Worm (Caenorhabditis elegans) whole organism, L4 larva: ENCODE data around the gene R11G11.16.

Experiments used
- R02D3.7 ChIP-seq: fragments of 150-350 bp; sonication (generic microtip); optimal IDR thresholded peaks from 3 replicates; lab custom pipeline; 2014; ENCODE audit warnings: missing biosample characterization, missing genetic modification characterization
- ZK546.5 ChIP-seq, 2 experiments: sonication (generic microtip); optimal IDR thresholded peaks; 2 replicates each; lab custom pipeline; 2017; ENCODE audit warnings: missing biosample characterization in 2 of 2, missing genetic modification characterization in 2 of 2
- aha-1 ChIP-seq: fragments of 150-350 bp; peaks from one replicate; lab custom pipeline; 2014; ENCODE audit warnings: missing biosample characterization, missing genetic modification characterization
- aly-2 ChIP-seq: sonication (generic microtip); optimal IDR thresholded peaks from 2 replicates; lab custom pipeline; 2018; ENCODE audit warnings: missing biosample characterization, missing genetic modification characterization
- ama-1 ChIP-seq: fragments of 150-350 bp; optimal IDR thresholded peaks from 2 replicates; lab custom pipeline; 2014; ENCODE audit warnings: inconsistent platforms, mixed read lengths
- attf-4 ChIP-seq: sonication (generic microtip); optimal IDR thresholded peaks from 3 replicates; lab custom pipeline; 2017; ENCODE audit warnings: missing biosample characterization, missing genetic modification characterization
- daf-12 ChIP-seq: fragments of 150-350 bp; optimal IDR thresholded peaks from 2 replicates; lab custom pipeline; 2014; ENCODE audit warnings: missing biosample characterization, missing genetic modification reagents, missing genetic modification characterization
- daf-16 ChIP-seq, 3 experiments: sonication (generic microtip); optimal IDR thresholded peaks; 2 replicates each; lab custom pipeline; 2016 to 2017; ENCODE audit warnings: missing genetic modification characterization in 3 of 3, missing genetic modification reagents in 3 of 3, mild to moderate bottlenecking in 2 of 3, missing compliant biosample characterization in 2 of 3, missing biosample characterization in 1 of 3, moderate library complexity in 1 of 3
- daf-19 ChIP-seq: fragments of 200-800 bp; sonication (Bioruptor generic); conservative IDR thresholded peaks from 2 replicates; pipeline ENCODE4 v1.3.6; 2022; ENCODE audit warnings: missing genetic modification characterization, missing compliant biosample characterization
- dmd-6 ChIP-seq: fragments of 200-800 bp; sonication (Bioruptor generic); IDR thresholded peaks from 2 replicates; pipeline ENCODE4 v1.3.6; 2022; ENCODE audit warnings: missing genetic modification reagents, missing genetic modification characterization, missing compliant biosample characterization
- dmd-8 ChIP-seq: fragments of 200-800 bp; sonication (Bioruptor generic); IDR thresholded peaks from 2 replicates; pipeline ENCODE4 v1.3.6; 2022; ENCODE audit warnings: missing genetic modification characterization, missing compliant biosample characterization
- dve-1 ChIP-seq: sonication (generic microtip); optimal IDR thresholded peaks from 2 replicates; lab custom pipeline; 2017; ENCODE audit warnings: antibody characterized with exemption, mild to moderate bottlenecking, missing genetic modification characterization, missing compliant biosample characterization; ENCODE audit not compliant: insufficient read depth
- egl-43 ChIP-seq: fragments of 200-800 bp; sonication (Bioruptor generic); IDR thresholded peaks from 2 replicates; pipeline ENCODE4 v1.3.6; 2022; ENCODE audit warnings: missing genetic modification reagents, missing genetic modification characterization, missing compliant biosample characterization
- fkh-10 ChIP-seq: fragments of 150-350 bp; optimal IDR thresholded peaks from 2 replicates; lab custom pipeline; 2014; ENCODE audit warnings: missing biosample characterization, missing genetic modification reagents, missing genetic modification characterization
- hlh-11 ChIP-seq: fragments of 200-800 bp; sonication (Bioruptor generic); optimal IDR thresholded peaks from 2 replicates; lab custom pipeline; 2018; ENCODE audit warnings: mild to moderate bottlenecking, missing genetic modification characterization, missing compliant biosample characterization
- hlh-30 ChIP-seq: sonication (generic microtip); optimal IDR thresholded peaks from 2 replicates; lab custom pipeline; 2017; ENCODE audit warnings: antibody characterized with exemption, mild to moderate bottlenecking, missing genetic modification characterization, missing compliant biosample characterization; ENCODE audit not compliant: insufficient read depth
- hmg-1.1 ChIP-seq: fragments of 200-800 bp; sonication (Bioruptor generic); IDR thresholded peaks from 2 replicates; pipeline ENCODE4 v1.3.6; 2022; ENCODE audit warnings: missing genetic modification reagents, missing genetic modification characterization, missing compliant biosample characterization
- lim-7 ChIP-seq: fragments of 200-800 bp; sonication (Bioruptor generic); IDR thresholded peaks from 2 replicates; pipeline ENCODE4 v1.3.6; 2022; ENCODE audit warnings: missing genetic modification characterization, missing compliant biosample characterization
- lin-13 ChIP-seq: fragments of 150-350 bp; optimal IDR thresholded peaks from 2 replicates; lab custom pipeline; 2014; ENCODE audit warnings: missing biosample characterization, missing genetic modification reagents, missing genetic modification characterization
- lin-29 ChIP-seq: fragments of 200-800 bp; sonication (Bioruptor generic); IDR thresholded peaks from 2 replicates; pipeline ENCODE4 v1.3.6; 2022; ENCODE audit warnings: missing genetic modification reagents, missing genetic modification characterization, missing compliant biosample characterization
- madf-5 ChIP-seq, 2 experiments: fragments of 200-800 bp; sonication (Bioruptor generic); IDR thresholded peaks; 2 replicates each; pipeline ENCODE4 v1.3.6; 2022; ENCODE audit warnings: missing compliant biosample characterization in 2 of 2, missing genetic modification characterization in 2 of 2
- madf-9 ChIP-seq: fragments of 200-800 bp; sonication (Bioruptor generic); conservative IDR thresholded peaks from 2 replicates; pipeline ENCODE4 v1.3.6; 2022; ENCODE audit warnings: missing genetic modification reagents, missing genetic modification characterization, missing compliant biosample characterization
- mdl-1 ChIP-seq, 2 experiments: fragments of 150-350 bp in 1 of 2; sonication (generic microtip) in 1 of 2; optimal IDR thresholded peaks; 2 replicates each; lab custom pipeline; 2014 to 2017; ENCODE audit warnings: missing biosample characterization in 2 of 2, missing genetic modification characterization in 2 of 2
- mep-1 ChIP-seq: fragments of 150-350 bp; sonication (generic microtip); optimal IDR thresholded peaks from 3 replicates; lab custom pipeline; 2014; ENCODE audit warnings: missing biosample characterization, missing genetic modification characterization
- nhr-102 ChIP-seq: sonication (generic microtip); optimal IDR thresholded peaks from 2 replicates; lab custom pipeline; 2016; ENCODE audit warnings: mild to moderate bottlenecking, missing genetic modification characterization, moderate library complexity, missing compliant biosample characterization
- nhr-28 ChIP-seq: fragments of 150-350 bp; optimal IDR thresholded peaks from 2 replicates; lab custom pipeline; 2014; ENCODE audit warnings: missing biosample characterization, missing genetic modification characterization
- nhr-77 ChIP-seq: fragments of 150-350 bp; optimal IDR thresholded peaks from 2 replicates; lab custom pipeline; 2014; ENCODE audit warnings: missing biosample characterization, missing genetic modification characterization
- php-3 ChIP-seq: fragments of 200-800 bp; sonication (Bioruptor generic); IDR thresholded peaks from 2 replicates; pipeline ENCODE4 v1.3.6; 2022; ENCODE audit warnings: missing genetic modification reagents, missing genetic modification characterization, missing compliant biosample characterization
- pqm-1 ChIP-seq: sonication (generic microtip); optimal IDR thresholded peaks from 2 replicates; lab custom pipeline; 2017; ENCODE audit warnings: missing biosample characterization, missing genetic modification characterization
- set-16 ChIP-seq: fragments of 200-800 bp; sonication (Bioruptor generic); IDR thresholded peaks from 2 replicates; pipeline ENCODE4 v1.3.6; 2022; ENCODE audit warnings: missing genetic modification reagents, missing genetic modification characterization, missing compliant biosample characterization
- skn-1 ChIP-seq: fragments of 150-350 bp; optimal IDR thresholded peaks from 2 replicates; lab custom pipeline; 2014; ENCODE audit warnings: missing biosample characterization, missing genetic modification characterization
- spr-1 ChIP-seq: sonication (generic microtip); optimal IDR thresholded peaks from 2 replicates; lab custom pipeline; 2016; ENCODE audit warnings: mild to moderate bottlenecking, missing genetic modification characterization, missing compliant biosample characterization
- tag-97 ChIP-seq: fragments of 200-800 bp; sonication (Bioruptor generic); IDR thresholded peaks from 2 replicates; pipeline ENCODE4 v1.3.6; 2022; ENCODE audit warnings: missing genetic modification characterization, missing compliant biosample characterization
- tra-1 ChIP-seq: fragments of 200-800 bp; sonication (Bioruptor generic); IDR thresholded peaks from 2 replicates; pipeline ENCODE4 v1.3.6; 2022; ENCODE audit warnings: missing genetic modification reagents, missing genetic modification characterization, missing compliant biosample characterization
- unc-62 ChIP-seq, 3 experiments: fragments of 150-350 bp in 1 of 3; sonication (generic microtip); optimal IDR thresholded peaks in 2 of 3; peaks in 1 of 3; 1 replicate in 1 of 3; 2 replicates in 2 of 3; lab custom pipeline; 2014 to 2017; ENCODE audit warnings: missing biosample characterization in 3 of 3, missing genetic modification characterization in 3 of 3, missing genetic modification reagents in 3 of 3, missing genotype in 1 of 3
- zfp-3 ChIP-seq: fragments of 200-800 bp; sonication (Bioruptor generic); conservative IDR thresholded peaks from 2 replicates; pipeline ENCODE4 v1.3.6; 2022; ENCODE audit warnings: missing genetic modification reagents, missing genetic modification characterization, missing compliant biosample characterization
- zip-11 ChIP-seq: fragments of 200-800 bp; sonication (Bioruptor generic); IDR thresholded peaks from 2 replicates; pipeline ENCODE4 v1.3.6; 2022; ENCODE audit warnings: missing genetic modification characterization, missing compliant biosample characterization
- zip-2 ChIP-seq: fragments of 150-350 bp; optimal IDR thresholded peaks from 2 replicates; lab custom pipeline; 2014; ENCODE audit warnings: missing biosample characterization, missing genetic modification characterization

The R11G11.16 gene

DNA sequence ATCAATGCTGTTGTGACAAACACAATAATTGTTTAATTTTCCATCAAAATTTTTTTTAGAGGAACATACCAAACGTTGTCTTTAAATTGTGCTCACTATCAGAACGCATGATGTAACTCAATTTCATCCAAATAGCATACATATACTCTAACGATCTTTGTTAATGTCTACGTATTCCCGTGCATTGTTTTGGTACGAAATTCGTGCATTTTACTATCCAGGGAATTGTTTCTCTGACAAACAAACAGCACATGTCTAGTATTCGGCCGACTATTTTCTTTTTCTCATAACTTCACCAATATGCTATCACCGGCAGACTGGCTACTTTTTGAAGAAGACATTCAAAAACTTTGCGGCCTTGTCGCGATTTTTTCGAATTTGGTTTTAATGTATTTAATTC lies 33.5 kb downstream of the R11G11.16 start, which contains the start of gene str-196:
Gene str-196 (plus strand): TSS at position 301 of the 400 bp plus-strand sequence.
- no peak for TF ChIP-seq daf-19 (GFP tag; lab: Robert Waterston, UW)

DNA sequence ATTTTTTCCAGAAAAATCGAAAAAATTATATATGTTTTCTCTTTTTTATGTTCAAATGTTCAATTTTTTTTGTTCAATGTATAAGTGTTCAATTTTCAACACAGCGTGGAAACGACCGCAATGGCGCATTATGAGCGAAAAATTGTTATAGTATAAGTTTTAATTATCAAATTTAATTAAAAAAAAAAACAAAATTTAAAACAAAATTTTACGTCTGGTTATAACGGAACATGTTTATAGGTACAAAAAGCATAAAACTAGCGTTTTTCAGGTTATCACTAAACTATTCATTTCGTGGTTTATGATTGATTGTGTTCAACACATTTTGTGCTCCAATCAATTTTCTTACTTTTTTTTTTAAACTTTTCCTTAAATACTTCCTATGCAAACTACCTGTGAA lies 35.6 kb downstream of the R11G11.16 start, which contains the start of gene nhr-106:
Gene nhr-106 (plus strand): TSS at position 301 of the 400 bp plus-strand sequence.
- TF ChIP-seq daf-12 (no peak), nhr-77 (tag; lab: Kevin White, UChicago) (no peak), tra-1 (GFP tag; lab: Robert Waterston, UW) (no peak), daf-16 (GFP tag; optimal IDR thresholded peaks at IDR 0.05; lab: Kevin White, UChicago) (no peak), daf-16 (tag; optimal IDR thresholded peaks at IDR 0.05; lab: Kevin White, UChicago) (peak; percentile 26), php-3 (GFP tag; lab: Robert Waterston, UW) (no peak), zip-2 (no peak), pqm-1 (tag; lab: Kevin White, UChicago) (peak; percentile 20), dmd-6 (GFP tag; lab: Robert Waterston, UW) (peak; percentile 48; the same call in 1 of the 2 replicates), ZK546.5 (tag; optimal IDR thresholded peaks at IDR 0.05; lab: Kevin White, UChicago) (no peak), nhr-28 (tag; lab: Kevin White, UChicago) (peak; percentile 78), zip-11 (GFP tag; lab: Robert Waterston, UW) (no peak)

DNA sequence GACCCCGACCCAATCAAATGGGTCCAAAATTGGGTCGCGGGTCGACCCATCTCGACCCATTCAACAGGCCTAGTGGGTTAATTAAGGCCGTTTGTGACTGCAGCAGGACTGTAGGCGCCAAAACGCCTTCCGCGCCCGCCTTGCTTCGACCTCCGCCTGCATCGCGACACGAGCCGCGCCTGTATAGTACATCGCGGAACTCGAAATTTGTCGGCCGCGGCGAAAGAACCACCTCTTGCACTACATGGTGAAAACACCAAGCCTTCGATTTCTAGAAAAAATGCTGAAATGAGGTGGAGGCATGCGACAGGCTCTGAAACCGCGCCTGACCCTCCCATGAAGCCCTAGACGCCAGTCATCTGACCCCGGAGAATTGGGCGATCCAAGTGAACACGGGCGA lies 37.0 kb downstream of the R11G11.16 start:
- TF ChIP-seq set-16 (GFP tag; lab: Robert Waterston, UW): peak; percentile 64
- no peak for TF ChIP-seq dmd-8 (GFP tag; lab: Robert Waterston, UW)
- TF ChIP-seq aha-1 (tag; lab: Kevin White, UChicago): peak; percentile 11
- TF ChIP-seq lim-7 (GFP tag; lab: Robert Waterston, UW): 0 out of 2 replicates have a peak, but pooled peaks have one; percentile 3
- TF ChIP-seq egl-43 (GFP tag; lab: Robert Waterston, UW): 0 out of 2 replicates have a peak, but pooled peaks have one; percentile 63
- TF ChIP-seq, all 104 proteins: peak for 4

DNA sequence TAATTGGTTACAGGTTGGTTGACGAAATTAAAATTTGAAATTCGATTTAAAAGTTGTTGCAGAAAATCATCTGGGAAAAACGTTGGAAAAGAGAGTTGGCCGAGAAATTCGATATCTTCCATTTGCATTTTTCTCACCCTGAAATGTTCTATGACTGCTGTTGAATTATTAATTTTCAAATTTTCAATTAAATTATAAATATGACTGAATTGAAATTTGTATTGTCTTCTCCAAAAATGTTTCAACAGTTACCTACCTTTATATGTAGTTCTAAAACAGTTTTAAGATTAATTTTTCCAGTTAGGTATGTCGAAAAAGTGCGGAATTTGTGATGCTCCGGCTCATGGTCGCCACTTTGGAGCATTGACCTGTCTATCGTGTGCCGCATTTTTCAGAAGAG lies 38.3 kb downstream of the R11G11.16 start, which contains the start of gene nhr-211:
Gene nhr-211 (plus strand): TSS at position 301 of the 400 bp plus-strand sequence.
- no peak for TF ChIP-seq skn-1 (tag; lab: Kevin White, UChicago)
- no peak for TF ChIP-seq unc-62 (GFP tag; optimal IDR thresholded peaks at IDR 0.05 in 1 of 2; lab: Kevin White, UChicago)
- no peak for TF ChIP-seq unc-62 (tag; optimal IDR thresholded peaks at IDR 0.05; lab: Kevin White, UChicago)
- no peak for TF ChIP-seq ama-1 (lab: Kevin White, UChicago)
- no peak for TF ChIP-seq ZK546.5 (tag; optimal IDR thresholded peaks at IDR 0.05; lab: Kevin White, UChicago)
- TF ChIP-seq daf-12: no peak

DNA sequence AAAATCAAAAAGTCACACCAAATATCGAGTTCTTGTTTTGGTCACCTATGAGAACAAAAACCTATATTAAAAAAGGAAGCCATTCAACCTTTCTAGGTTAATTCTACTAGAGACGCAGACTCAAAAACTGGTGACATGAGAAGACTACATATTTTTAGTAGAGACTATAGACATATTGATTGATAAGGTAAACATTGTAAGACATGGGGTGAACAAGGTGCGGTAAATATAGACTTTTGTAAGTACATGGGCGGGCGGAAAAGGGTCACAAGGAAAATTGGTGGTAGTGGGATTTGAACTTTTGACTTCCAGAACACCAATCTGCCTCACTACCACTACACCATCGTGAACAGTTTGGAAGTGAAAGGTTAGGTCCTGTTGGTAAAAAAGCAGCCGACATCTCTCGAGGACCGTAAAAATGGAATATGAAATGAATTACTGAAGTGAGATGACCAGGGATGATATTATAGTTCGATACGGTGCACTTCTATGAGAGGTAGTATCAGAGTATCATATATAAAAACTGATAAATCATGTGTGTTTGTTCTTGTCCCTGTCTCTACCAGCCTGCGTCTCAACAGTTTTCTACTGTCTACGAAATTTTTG lies 40.6 kb downstream of the R11G11.16 start, which contains the start of gene nhr-212:
Gene nhr-212 (plus strand): TSS at position 573 of the 606 bp plus-strand sequence.
- TF ChIP-seq mep-1 (tag; lab: Kevin White, UChicago): no peak
- TF ChIP-seq dmd-6 (GFP tag; lab: Robert Waterston, UW): peak; percentile 25; the same call in 1 of the 2 replicates
- TF ChIP-seq hlh-11 (tag; lab: Kevin White, UChicago): peak; percentile 26
- 0 out of 2 replicates have a peak, but pooled peaks have one; percentile 10 for TF ChIP-seq php-3 (GFP tag; lab: Robert Waterston, UW)
- TF ChIP-seq dve-1: peak; percentile 45
- 0 out of 2 replicates have a peak, but pooled peaks have one; percentile 16 for TF ChIP-seq tra-1 (GFP tag; lab: Robert Waterston, UW)
- TF ChIP-seq hlh-30 (tag; lab: Kevin White, UChicago): peak; percentile 28
- no peak for TF ChIP-seq attf-4
- TF ChIP-seq nhr-28 (tag; lab: Kevin White, UChicago): peak; percentile 82
- TF ChIP-seq daf-16 (GFP tag; optimal IDR thresholded peaks at IDR 0.05; lab: Kevin White, UChicago): no peak
- peak; percentile 47 for TF ChIP-seq daf-16 (tag; optimal IDR thresholded peaks at IDR 0.05; lab: Kevin White, UChicago)
- TF ChIP-seq pqm-1 (tag; lab: Kevin White, UChicago): peak; percentile 13

DNA sequence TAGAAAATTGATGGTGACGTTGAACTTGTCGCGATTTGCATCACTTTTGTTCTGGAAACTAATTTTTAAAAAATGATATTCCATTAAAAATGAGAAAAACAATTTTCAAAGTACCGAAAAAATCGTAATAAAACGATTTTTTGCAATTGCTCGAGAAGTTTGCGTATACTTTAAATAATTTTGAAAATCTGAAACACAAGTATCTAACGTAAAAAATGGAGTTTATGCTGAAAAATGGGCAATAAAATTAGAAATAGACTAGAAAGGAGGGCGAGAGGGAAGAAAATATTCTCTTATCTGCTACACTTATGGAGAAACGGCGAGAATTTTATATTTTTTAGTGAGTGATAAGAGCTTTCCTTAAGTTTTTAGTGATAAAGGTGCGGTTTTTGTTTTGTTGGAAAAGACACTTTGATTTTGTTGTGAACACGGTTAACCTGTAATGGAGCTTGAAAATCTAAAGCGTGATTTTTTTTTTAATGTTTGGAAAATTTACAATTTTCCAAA lies 41.6 kb downstream of the R11G11.16 start, which contains the start of gene nhr-130:
Gene nhr-130 (minus strand): TSS at position 51 of the 507 bp plus-strand sequence.
- TF ChIP-seq hmg-1.1 (GFP tag; lab: Robert Waterston, UW) (no peak), nhr-102 (tag; lab: Kevin White, UChicago) (peak; percentile 1), R02D3.7 (no peak), mdl-1 (tag; optimal IDR thresholded peaks at IDR 0.05; lab: Kevin White, UChicago) (no peak), aly-2 (tag; lab: Kevin White, UChicago) (no peak), zfp-3 (GFP tag; lab: Robert Waterston, UW) (no peak), mep-1 (tag; lab: Kevin White, UChicago) (no peak), lin-29 (no peak), madf-5 (GFP tag; IDR thresholded peaks at IDR 0.05; lab: Robert Waterston, UW) (no peak), php-3 (GFP tag; lab: Robert Waterston, UW) (peak; percentile 80), lin-13 (GFP tag; lab: Kevin White, UChicago) (no peak), spr-1 (tag; lab: Kevin White, UChicago) (no peak), fkh-10 (no peak), dmd-6 (GFP tag; lab: Robert Waterston, UW) (peak; percentile 57), tag-97 (no peak), madf-9 (GFP tag; lab: Robert Waterston, UW) (no peak)
